Fruit fly (Drosophila melanogaster) whole organism, embryonic: Measurements from ENCODE around the gene unc-119.
A peak's percentile ranks its signal among the peaks of the same experiment; 100 is the strongest.

Experiments used
- ATbp ChIP-seq: fragments of 200-800 bp; sonication (Bioruptor generic); optimal IDR thresholded peaks from 2 replicates; lab custom pipeline; 2017; ENCODE audit warnings: missing biosample characterization, mild to moderate bottlenecking, missing genetic modification characterization, missing genetic modification reagents
- Bdp1 ChIP-seq: fragments of 200-800 bp; sonication (Bioruptor generic); optimal IDR thresholded peaks from 3 replicates; lab custom pipeline; 2016; ENCODE audit warnings: missing biosample characterization, missing genetic modification characterization
- CG11247 ChIP-seq: fragments of 200-800 bp; sonication (Bioruptor generic); IDR thresholded peaks from 2 replicates; pipeline ENCODE4 v1.3.6; 2022; ENCODE audit warnings: missing biosample characterization, missing genetic modification characterization
- CG11456 ChIP-seq: fragments of 200-800 bp; sonication (Bioruptor generic); IDR thresholded peaks from 3 replicates; pipeline ENCODE4 v1.3.6; 2022; ENCODE audit warnings: missing biosample characterization, missing genetic modification characterization
- CG12104 ChIP-seq: fragments of 200-800 bp; sonication (Bioruptor generic); optimal IDR thresholded peaks from 3 replicates; lab custom pipeline; 2016; ENCODE audit warnings: missing biosample characterization, missing genetic modification characterization
- CG12236 ChIP-seq: fragments of 200-800 bp; sonication (Bioruptor generic); optimal IDR thresholded peaks from 2 replicates; lab custom pipeline; 2016; ENCODE audit warnings: missing biosample characterization, missing genetic modification characterization
- CG14014 ChIP-seq: fragments of 200-800 bp; sonication (Bioruptor generic); IDR thresholded peaks from 2 replicates; pipeline ENCODE4 v1.3.6; 2022; ENCODE audit warnings: missing biosample characterization, missing genetic modification characterization
- CG17328 ChIP-seq: fragments of 200-800 bp; sonication (Bioruptor generic); IDR thresholded peaks from 2 replicates; pipeline ENCODE4 v1.3.6; 2022; ENCODE audit warnings: missing biosample characterization, missing genetic modification characterization
- CG17359 ChIP-seq: fragments of 200-800 bp; sonication (Bioruptor generic); optimal IDR thresholded peaks from 3 replicates; lab custom pipeline; 2018; ENCODE audit warnings: missing biosample characterization, mild to moderate bottlenecking, missing genetic modification characterization, moderate library complexity
- CG17568 ChIP-seq: fragments of 200-800 bp; sonication (Bioruptor generic); optimal IDR thresholded peaks from 2 replicates; lab custom pipeline; 2018; ENCODE audit warnings: missing biosample characterization, mild to moderate bottlenecking, missing genetic modification characterization, moderate library complexity
- CG18011 ChIP-seq: fragments of 200-800 bp; sonication (Bioruptor generic); optimal IDR thresholded peaks from 2 replicates; lab custom pipeline; 2017; ENCODE audit warnings: missing biosample characterization, missing genetic modification characterization, mild to moderate bottlenecking, moderate library complexity, missing genotype
- CG18262 ChIP-seq: fragments of 200-800 bp; optimal IDR thresholded peaks from 3 replicates; lab custom pipeline; 2019; ENCODE audit warnings: missing biosample characterization, mild to moderate bottlenecking, missing genetic modification characterization, moderate library complexity
- CG18476 ChIP-seq: fragments of 200-800 bp; sonication (Bioruptor generic); optimal IDR thresholded peaks from 2 replicates; lab custom pipeline; 2016; ENCODE audit warnings: missing biosample characterization, mild to moderate bottlenecking, missing genetic modification characterization
- CG2120 ChIP-seq: fragments of 200-800 bp; sonication (Bioruptor generic); optimal IDR thresholded peaks from 3 replicates; lab custom pipeline; 2016; ENCODE audit warnings: missing biosample characterization, missing genetic modification characterization
- CG2678 ChIP-seq: fragments of 200-800 bp; sonication (Bioruptor generic); optimal IDR thresholded peaks from 3 replicates; lab custom pipeline; 2019; ENCODE audit warnings: missing biosample characterization, mild to moderate bottlenecking, missing genetic modification characterization, moderate library complexity
- CG2889 ChIP-seq: fragments of 200-800 bp; sonication (Bioruptor generic); IDR thresholded peaks from 3 replicates; pipeline ENCODE4 v1.3.6; 2022; ENCODE audit warnings: missing biosample characterization, missing genetic modification characterization
- CG31224 ChIP-seq: fragments of 200-800 bp; sonication (Bioruptor generic); IDR thresholded peaks from 2 replicates; pipeline ENCODE4 v1.3.6; 2022; ENCODE audit warnings: missing biosample characterization, missing genetic modification characterization
- CG3281 ChIP-seq: fragments of 200-800 bp; sonication (Bioruptor generic); optimal IDR thresholded peaks from 3 replicates; lab custom pipeline; 2017; ENCODE audit warnings: missing biosample characterization, mild to moderate bottlenecking, missing genetic modification characterization
- CG4854 ChIP-seq: fragments of 200-800 bp; sonication (Bioruptor generic); optimal IDR thresholded peaks from 2 replicates; lab custom pipeline; 2016; ENCODE audit warnings: missing biosample characterization, missing genetic modification characterization, inconsistent platforms
- CG5245 ChIP-seq: fragments of 200-800 bp; sonication (Bioruptor generic); optimal IDR thresholded peaks from 3 replicates; lab custom pipeline; 2016; ENCODE audit warnings: missing biosample characterization, missing genetic modification characterization
- CG6175 ChIP-seq: fragments of 200-800 bp; sonication (Bioruptor generic); IDR thresholded peaks from 3 replicates; pipeline ENCODE4 v1.3.6; 2022; ENCODE audit warnings: missing biosample characterization, missing genetic modification characterization
- CG6272 ChIP-seq: fragments of 200-800 bp; sonication (Bioruptor generic); IDR thresholded peaks from 2 replicates; pipeline ENCODE4 v1.3.6; 2022; ENCODE audit warnings: missing biosample characterization, missing genetic modification characterization
- CG8765 ChIP-seq: fragments of 200-800 bp; sonication (Bioruptor generic); IDR thresholded peaks from 2 replicates; pipeline ENCODE4 v1.3.6; 2022; ENCODE audit warnings: missing biosample characterization, missing genetic modification characterization
- CHES-1-like ChIP-seq: fragments of 200-800 bp; sonication (Bioruptor generic); optimal IDR thresholded peaks from 2 replicates; lab custom pipeline; 2016; ENCODE audit warnings: missing biosample characterization, missing genetic modification characterization
- Chrac-16 ChIP-seq: fragments of 200-800 bp; sonication (Bioruptor generic); optimal IDR thresholded peaks from 3 replicates; lab custom pipeline; 2016; ENCODE audit warnings: missing biosample characterization, missing genetic modification characterization
- Dip3 ChIP-seq: fragments of 200-800 bp; sonication (Bioruptor generic); optimal IDR thresholded peaks from 3 replicates; lab custom pipeline; 2016; ENCODE audit warnings: missing biosample characterization, missing genetic modification characterization
- H2.0 ChIP-seq: fragments of 200-800 bp; sonication (Bioruptor generic); IDR thresholded peaks from 2 replicates; pipeline ENCODE4 v1.3.6; 2022; ENCODE audit warnings: missing biosample characterization, missing genetic modification characterization
- Oaz ChIP-seq: fragments of 200-800 bp; sonication (Bioruptor generic); IDR thresholded peaks from 2 replicates; pipeline ENCODE4 v1.3.6; 2022; ENCODE audit warnings: missing biosample characterization, missing genetic modification characterization
- Scr ChIP-seq: fragments of 200-800 bp; sonication (Bioruptor generic); IDR thresholded peaks from 2 replicates; pipeline ENCODE4 v1.3.6; 2022; ENCODE audit warnings: missing biosample characterization, missing genetic modification characterization; ENCODE audit not compliant: partially characterized antibody
- Sox102F ChIP-seq: fragments of 200-800 bp; sonication (Bioruptor generic); optimal IDR thresholded peaks from 2 replicates; lab custom pipeline; 2018; ENCODE audit warnings: missing biosample characterization, mild to moderate bottlenecking, missing genetic modification characterization, moderate library complexity
- Sry-β ChIP-seq: fragments of 200-800 bp; sonication (Bioruptor generic); optimal IDR thresholded peaks from 2 replicates; lab custom pipeline; 2018; ENCODE audit warnings: missing biosample characterization, mild to moderate bottlenecking, missing genetic modification characterization, moderate library complexity
- az2 ChIP-seq: fragments of 200-800 bp; sonication (Bioruptor generic); optimal IDR thresholded peaks from 3 replicates; lab custom pipeline; 2016; ENCODE audit warnings: missing biosample characterization, missing genetic modification characterization
- disco-r ChIP-seq: fragments of 200-800 bp; sonication (Bioruptor generic); optimal IDR thresholded peaks from 2 replicates; lab custom pipeline; 2016; ENCODE audit warnings: missing biosample characterization, missing genetic modification characterization
- dmrt11E ChIP-seq: fragments of 200-800 bp; sonication (Bioruptor generic); optimal IDR thresholded peaks from 3 replicates; lab custom pipeline; 2018; ENCODE audit warnings: missing biosample characterization, mild to moderate bottlenecking, missing genetic modification characterization, moderate library complexity
- en ChIP-seq: fragments of 200-800 bp; sonication (Bioruptor generic); optimal IDR thresholded peaks from 2 replicates; lab custom pipeline; 2016; ENCODE audit warnings: missing biosample characterization, missing genetic modification characterization
- fd96Cb ChIP-seq: fragments of 200-800 bp; sonication (Bioruptor generic); optimal IDR thresholded peaks from 2 replicates; lab custom pipeline; 2018; ENCODE audit warnings: missing biosample characterization, mild to moderate bottlenecking, missing genetic modification characterization, moderate library complexity
- gem ChIP-seq: fragments of 200-800 bp; sonication (Bioruptor generic); optimal IDR thresholded peaks from 2 replicates; lab custom pipeline; 2019; ENCODE audit warnings: missing biosample characterization, mild to moderate bottlenecking, missing genetic modification characterization, moderate library complexity
- her ChIP-seq: fragments of 200-800 bp; sonication (Bioruptor generic); optimal IDR thresholded peaks from 2 replicates; lab custom pipeline; 2016; ENCODE audit warnings: missing biosample characterization, missing genetic modification characterization
- ken ChIP-seq: fragments of 200-800 bp; sonication (Bioruptor generic); IDR thresholded peaks from 3 replicates; pipeline ENCODE4 v1.3.6; 2022; ENCODE audit warnings: missing biosample characterization, missing genetic modification characterization
- knrl ChIP-seq: fragments of 200-800 bp; sonication (Bioruptor generic); IDR thresholded peaks from 3 replicates; pipeline ENCODE4 v1.3.6; 2022; ENCODE audit warnings: missing biosample characterization, missing genetic modification characterization; ENCODE audit not compliant: partially characterized antibody
- luna ChIP-seq: fragments of 200-800 bp; sonication (Bioruptor generic); optimal IDR thresholded peaks from 2 replicates; lab custom pipeline; 2016; ENCODE audit warnings: missing biosample characterization, missing genetic modification characterization
- mirr ChIP-seq: fragments of 200-800 bp; sonication (Bioruptor generic); optimal IDR thresholded peaks from 3 replicates; lab custom pipeline; 2018; ENCODE audit warnings: missing biosample characterization, mild to moderate bottlenecking, missing genetic modification characterization
- nmo ChIP-seq: fragments of 200-800 bp; sonication (Bioruptor generic); optimal IDR thresholded peaks from 2 replicates; lab custom pipeline; 2018; ENCODE audit warnings: missing biosample characterization, mild to moderate bottlenecking, missing genetic modification characterization, moderate library complexity
- p53 ChIP-seq: fragments of 200-800 bp; sonication (Bioruptor generic); optimal IDR thresholded peaks from 2 replicates; lab custom pipeline; 2016; ENCODE audit warnings: missing biosample characterization, missing genetic modification characterization
- peb ChIP-seq: fragments of 200-800 bp; sonication (Bioruptor generic); IDR thresholded peaks from 2 replicates; pipeline ENCODE4 v1.3.6; 2022; ENCODE audit warnings: missing biosample characterization, missing genetic modification characterization
- sd ChIP-seq: fragments of 200-800 bp; sonication (Bioruptor generic); optimal IDR thresholded peaks from 3 replicates; lab custom pipeline; 2018; ENCODE audit warnings: missing biosample characterization, mild to moderate bottlenecking, missing genetic modification characterization, moderate library complexity
- sisA ChIP-seq: fragments of 200-800 bp; sonication (Bioruptor generic); IDR thresholded peaks from 2 replicates; pipeline ENCODE4 v1.3.6; 2022; ENCODE audit warnings: missing biosample characterization, missing genetic modification characterization
- ssp ChIP-seq: fragments of 200-800 bp; sonication (Bioruptor generic); IDR thresholded peaks from 2 replicates; pipeline ENCODE4 v1.3.6; 2022; ENCODE audit warnings: missing biosample characterization, missing genetic modification characterization
- tap ChIP-seq: fragments of 200-800 bp; optimal IDR thresholded peaks from 3 replicates; lab custom pipeline; 2019; ENCODE audit warnings: missing biosample characterization, mild to moderate bottlenecking, missing genetic modification characterization, moderate library complexity
- tin ChIP-seq: fragments of 200-800 bp; sonication (Bioruptor generic); optimal IDR thresholded peaks from 3 replicates; lab custom pipeline; 2016; ENCODE audit warnings: missing biosample characterization, missing genetic modification characterization
- zfh2 ChIP-seq: fragments of 200-800 bp; sonication (Bioruptor generic); optimal IDR thresholded peaks from 2 replicates; lab custom pipeline; 2016; ENCODE audit warnings: missing biosample characterization, missing genetic modification characterization

unc-119 gene

dm6 chrX:7332493-7332892 lies 41.4 kb upstream of the unc-119 start (continued):
- TF ChIP-seq CG14014 (GFP tag; lab: Robert Waterston, UW) (peak; percentile 70), en (peak; percentile 51), CHES-1-like (GFP tag; lab: Kevin White, UChicago) (peak; percentile 82), disco-r (GFP tag; lab: Kevin White, UChicago) (peak; percentile 68), CG12236 (GFP tag; lab: Kevin White, UChicago) (no peak), Dip3 (GFP tag; lab: Kevin White, UChicago) (peak; percentile 51), nmo (GFP tag; lab: Kevin White, UChicago) (peak; percentile 53), CG3281 (peak; percentile 80), CG31224 (GFP tag; lab: Robert Waterston, UW) (peak; percentile 61; the same call in 1 of the 2 replicates), ssp (peak; percentile 28; the same call in 1 of the 2 replicates), CG2120 (GFP tag; lab: Kevin White, UChicago) (peak; percentile 89), her (peak; percentile 77), CG8765 (GFP tag; lab: Robert Waterston, UW) (no peak), Bdp1 (GFP tag; lab: Kevin White, UChicago) (peak; percentile 26), H2.0 (GFP tag; lab: Robert Waterston, UW) (peak; percentile 62), CG2889 (GFP tag; lab: Robert Waterston, UW) (peak; percentile 49; the same call in 1 of the 3 replicates), CG6272 (GFP tag; lab: Robert Waterston, UW) (no peak), knrl (GFP tag; lab: Robert Waterston, UW) (no peak), CG11456 (GFP tag; lab: Robert Waterston, UW) (peak; percentile 72; the same call in 1 of the 3 replicates), CG17359 (peak; percentile 52), mirr (peak; percentile 61), fd96Cb (tag; lab: Kevin White, UChicago) (peak; percentile 12), Sox102F (GFP tag; lab: Kevin White, UChicago) (peak; percentile 53), CG18262 (tag; lab: Kevin White, UChicago) (no peak), Chrac-16 (GFP tag; lab: Kevin White, UChicago) (peak; percentile 36), luna (GFP tag; lab: Kevin White, UChicago) (peak; percentile 60), dmrt11E (tag; lab: Kevin White, UChicago) (peak; percentile 23), Oaz (GFP tag; lab: Robert Waterston, UW) (peak; percentile 66), sisA (GFP tag; lab: Robert Waterston, UW) (0 out of 2 replicates have a peak, but pooled peaks have one; percentile 47), az2 (GFP tag; lab: Kevin White, UChicago) (peak; percentile 56), p53 (GFP tag; lab: Kevin White, UChicago) (peak; percentile 15), Sry-β (GFP tag; lab: Kevin White, UChicago) (no peak), CG17328 (GFP tag; lab: Robert Waterston, UW) (peak; percentile 45; the same call in 1 of the 2 replicates), ATbp (peak; percentile 29), gem (tag; lab: Kevin White, UChicago) (peak; percentile 76), Scr (no peak), CG17568 (GFP tag; lab: Kevin White, UChicago) (peak; percentile 17), CG18476 (GFP tag; lab: Kevin White, UChicago) (peak; percentile 16), CG6175 (GFP tag; lab: Robert Waterston, UW) (peak; percentile 73; the same call in 2 of the 3 replicates), ken (GFP tag; lab: Robert Waterston, UW) (0 out of 3 replicates have a peak, but pooled peaks have one; percentile 41), zfh2 (peak; percentile 43), CG11247 (peak; percentile 63), CG18011 (GFP tag; lab: Kevin White, UChicago) (peak; percentile 55), sd (tag; lab: Kevin White, UChicago) (peak; percentile 54), peb (GFP tag; lab: Robert Waterston, UW) (no peak), CG5245 (GFP tag; lab: Kevin White, UChicago) (peak; percentile 30), CG12104 (GFP tag; lab: Kevin White, UChicago) (peak; percentile 45), CG4854 (GFP tag; lab: Kevin White, UChicago) (peak; percentile 11), tap (tag; lab: Kevin White, UChicago) (peak; percentile 9), tin (peak; percentile 49), CG2678 (tag; lab: Kevin White, UChicago) (peak; percentile 74)
